Worm (Caenorhabditis elegans) whole organism, midembryonic: ENCODE data around the gene F42D1.4.

Source experiments
- T22C8.4 ChIP-seq: fragments of 200-800 bp; sonication (Bioruptor generic); IDR thresholded peaks from 2 replicates; pipeline ENCODE4 v1.3.6; 2022; ENCODE audit warnings: missing genetic modification characterization, missing compliant biosample characterization
- cog-1 ChIP-seq: sonication (generic microtip); optimal IDR thresholded peaks from 2 replicates; lab custom pipeline; 2016; ENCODE audit warnings: missing genetic modification characterization, missing compliant biosample characterization
- flt-1 ChIP-seq: fragments of 200-800 bp; sonication (Bioruptor generic); IDR thresholded peaks from 2 replicates; pipeline ENCODE4 v1.3.6; 2022; ENCODE audit warnings: missing genetic modification characterization, missing compliant biosample characterization
- klf-2 ChIP-seq: fragments of 200-800 bp; sonication (Bioruptor generic); conservative IDR thresholded peaks from 2 replicates; pipeline ENCODE4 v1.3.6; 2022; ENCODE audit warnings: missing genetic modification reagents, missing genetic modification characterization, missing compliant biosample characterization
- med-1 ChIP-seq: sonication (generic microtip); optimal IDR thresholded peaks from 2 replicates; lab custom pipeline; 2017; ENCODE audit warnings: missing genetic modification characterization, mild to moderate bottlenecking, missing compliant biosample characterization, antibody characterized with exemption, missing genetic modification reagents; ENCODE audit not compliant: insufficient read depth
- ref-1 ChIP-seq: fragments of 200-800 bp; sonication (Bioruptor generic); conservative IDR thresholded peaks from 2 replicates; pipeline ENCODE4 v1.3.6; 2022; ENCODE audit warnings: missing genetic modification reagents, missing genetic modification characterization, missing compliant biosample characterization
- tab-1 ChIP-seq: fragments of 200-800 bp; sonication (Bioruptor generic); IDR thresholded peaks from 2 replicates; pipeline ENCODE4 v1.3.6; 2022; ENCODE audit warnings: missing genetic modification characterization, missing compliant biosample characterization
- ztf-23 ChIP-seq: fragments of 200-800 bp; sonication (Bioruptor generic); IDR thresholded peaks from 2 replicates; pipeline ENCODE4 v1.3.6; 2022; ENCODE audit warnings: missing genetic modification reagents, missing genetic modification characterization, missing compliant biosample characterization
- ztf-29 ChIP-seq: fragments of 200-800 bp; sonication (Bioruptor generic); IDR thresholded peaks from 2 replicates; pipeline ENCODE4 v1.3.6; 2022; ENCODE audit warnings: missing genetic modification reagents, missing genetic modification characterization, missing compliant biosample characterization

Gene F42D1.4

DNA sequence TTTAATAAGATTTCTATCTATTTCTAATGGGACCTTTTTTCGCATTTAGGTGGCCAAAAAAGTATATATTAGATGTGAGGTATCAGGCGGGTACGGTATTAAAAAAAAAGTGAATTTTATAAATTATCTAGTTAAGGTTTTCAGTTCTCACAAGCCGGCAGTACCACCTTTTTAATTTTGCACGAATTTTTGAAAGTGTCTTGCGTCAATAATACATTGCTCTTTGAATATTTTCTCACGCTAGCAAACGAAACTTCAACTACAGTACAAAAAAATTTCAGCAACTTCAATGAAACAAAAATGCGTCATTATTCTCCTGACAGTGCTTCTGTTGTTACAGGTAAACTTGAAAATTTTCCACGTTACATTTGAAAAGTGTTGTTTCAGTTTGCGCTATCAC lies at the start of gene F42D1.4:
TSS of gene F42D1.4 (plus strand) at position 301 of the 400 bp plus-strand sequence.
- TF ChIP-seq klf-2 (GFP tag; lab: Robert Waterston, UW) (no peak), flt-1 (GFP tag; lab: Robert Waterston, UW) (no peak), ztf-23 (no peak), cog-1 (tag; lab: Kevin White, UChicago) (no peak), ztf-29 (GFP tag; lab: Robert Waterston, UW) (no peak), ref-1 (GFP tag; lab: Robert Waterston, UW) (no peak), med-1 (no peak)

DNA sequence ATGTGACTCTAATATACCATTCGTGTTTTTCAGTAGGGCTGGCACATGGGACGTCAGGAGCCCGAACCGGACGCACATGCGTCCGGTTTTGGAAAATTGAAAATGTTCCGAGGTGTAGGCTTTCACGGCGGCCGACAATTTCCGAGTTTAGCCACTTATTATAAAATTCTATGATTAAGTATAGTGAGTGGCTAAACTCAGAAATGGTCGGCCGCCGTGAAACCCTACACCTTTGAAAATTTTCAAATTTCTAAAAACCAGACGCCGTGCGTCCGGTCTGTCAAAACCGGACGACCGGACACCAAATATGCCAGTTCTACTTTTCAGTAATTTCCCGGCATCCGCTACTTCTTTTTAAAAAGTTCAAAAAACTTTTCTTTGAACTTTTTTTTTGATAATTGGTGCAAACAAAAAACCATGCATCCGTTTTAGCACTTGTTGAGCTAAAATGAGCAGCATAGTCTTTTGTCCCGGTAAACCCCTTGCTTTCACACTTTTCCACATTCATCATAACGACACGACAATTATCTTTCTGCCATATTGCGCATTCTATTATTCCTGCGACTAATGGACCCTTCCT lies 49.3 kb upstream of the F42D1.4 start:
- TF ChIP-seq tab-1, result no peak

DNA sequence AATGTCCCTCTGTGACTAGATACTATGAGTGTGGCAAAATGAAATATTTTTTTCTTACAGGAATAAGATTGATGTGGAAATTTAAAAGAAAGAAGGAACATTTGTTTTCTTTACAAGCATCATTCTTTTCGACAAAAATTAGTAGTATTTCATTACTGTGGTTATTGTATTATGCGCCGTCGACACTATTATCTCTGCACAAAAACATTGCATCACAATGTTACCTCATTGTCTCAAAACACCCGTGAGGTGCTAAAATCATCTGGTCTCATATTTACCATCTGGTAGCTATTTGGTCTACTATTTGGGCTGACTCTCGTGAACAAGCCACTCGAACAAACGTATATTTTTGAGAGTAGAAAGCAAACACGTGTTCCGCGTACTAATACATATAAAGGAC lies 47.5 kb upstream of the F42D1.4 start:
- TF ChIP-seq tab-1 (no peak), T22C8.4 (no peak), med-1 (no peak), ztf-29 (GFP tag; lab: Robert Waterston, UW) (no peak), klf-2 (GFP tag; lab: Robert Waterston, UW) (no peak), ztf-23 (no peak), cog-1 (tag; lab: Kevin White, UChicago) (no peak), flt-1 (GFP tag; lab: Robert Waterston, UW) (no peak), ref-1 (GFP tag; lab: Robert Waterston, UW) (no peak)

DNA sequence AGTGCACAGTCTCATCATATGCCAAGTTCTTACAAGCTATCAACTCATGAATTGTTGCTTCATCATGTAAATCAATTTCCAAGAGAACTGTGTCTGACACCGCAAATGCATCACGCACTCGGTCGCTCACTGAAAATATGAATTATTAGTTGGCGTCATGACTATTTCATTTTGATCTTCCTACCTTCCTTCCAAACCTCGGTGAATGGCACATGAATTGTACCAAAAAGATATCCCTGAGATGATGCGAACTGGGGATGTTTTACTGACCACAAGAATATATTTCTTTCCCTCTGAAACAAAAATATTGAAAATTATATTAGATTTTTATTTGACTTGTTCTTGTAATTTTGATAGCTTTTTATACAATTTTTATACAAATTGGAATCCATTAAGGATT lies 46.9 kb upstream of the F42D1.4 start:
- TF ChIP-seq tab-1 (no peak), klf-2 (GFP tag; lab: Robert Waterston, UW) (no peak), ztf-29 (GFP tag; lab: Robert Waterston, UW) (no peak), med-1 (no peak), cog-1 (tag; lab: Kevin White, UChicago) (no peak), ztf-23 (no peak)

DNA sequence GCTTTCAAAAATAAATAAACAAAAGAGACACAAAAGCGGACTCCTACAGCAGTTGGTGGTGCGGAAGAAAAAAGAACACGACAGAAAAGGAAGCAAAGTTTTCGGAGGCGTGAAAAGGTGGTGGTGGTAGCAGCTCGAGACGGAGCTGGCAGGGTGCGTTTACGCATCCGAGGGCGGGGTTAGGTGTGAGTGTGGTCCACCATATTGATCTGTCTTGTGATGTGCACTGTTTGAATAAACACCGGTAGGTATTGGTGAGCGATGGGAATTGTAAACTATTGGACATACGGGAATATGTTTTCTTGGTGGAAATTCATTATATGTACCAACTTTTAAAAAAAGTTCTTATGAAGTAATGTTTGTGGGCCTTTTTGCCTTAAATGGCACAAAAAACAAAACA lies 46.0 kb upstream of the F42D1.4 start, which contains the start of gene C05G5.5:
TSS of gene C05G5.5 (minus strand) at position 101 of the 400 bp plus-strand sequence.
- TF ChIP-seq flt-1 (GFP tag; lab: Robert Waterston, UW) (no peak), ztf-23 (no peak), T22C8.4 (no peak), ztf-29 (GFP tag; lab: Robert Waterston, UW) (no peak), med-1 (no peak), klf-2 (GFP tag; lab: Robert Waterston, UW) (no peak), tab-1 (no peak), cog-1 (tag; lab: Kevin White, UChicago) (no peak), ref-1 (GFP tag; lab: Robert Waterston, UW) (no peak)

DNA sequence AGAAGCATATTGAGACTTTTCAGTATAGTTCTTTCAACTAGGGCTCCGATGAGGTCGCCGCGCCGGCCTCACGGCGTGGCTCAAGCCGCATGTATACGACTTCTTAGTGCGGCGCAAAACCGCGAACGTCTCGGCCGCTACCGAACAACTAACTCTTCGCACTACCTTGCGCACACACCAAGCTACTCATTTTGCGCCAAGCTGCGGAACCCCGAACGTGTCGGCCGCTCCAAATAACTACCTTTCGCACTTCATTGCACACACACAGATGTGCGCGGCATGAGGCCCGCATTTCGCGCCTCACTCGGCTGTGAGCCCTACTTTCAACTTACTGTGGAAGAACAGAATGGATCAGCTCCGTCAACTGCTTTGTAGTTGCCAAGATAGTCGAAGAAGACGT lies 39.2 kb upstream of the F42D1.4 start:
- TF ChIP-seq ztf-23, result peak; percentile 40; the same call in 1 of the 2 replicates
- no peak for TF ChIP-seq ztf-29 (GFP tag; lab: Robert Waterston, UW)
- no peak for TF ChIP-seq ref-1 (GFP tag; lab: Robert Waterston, UW)

DNA sequence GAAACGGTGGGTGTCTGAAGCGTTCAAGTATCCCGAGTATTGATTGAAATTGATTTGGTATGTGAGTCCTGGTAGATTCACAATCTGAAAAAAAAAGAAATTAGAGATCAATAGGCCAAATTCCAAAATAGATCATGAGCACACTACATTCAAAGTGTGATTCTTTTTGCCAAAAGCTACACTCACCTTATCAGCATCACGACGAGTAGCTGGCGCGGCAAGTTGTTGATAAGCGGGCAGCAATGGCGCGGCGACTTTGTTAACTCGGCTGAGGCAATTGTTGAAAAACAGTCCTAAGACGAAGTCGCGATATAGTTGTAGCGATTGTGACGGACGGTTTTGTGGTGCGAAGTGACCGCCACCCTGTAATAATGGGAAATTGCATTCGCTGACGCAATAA lies 38.0 kb upstream of the F42D1.4 start:
- no peak for TF ChIP-seq klf-2 (GFP tag; lab: Robert Waterston, UW)
- TF ChIP-seq flt-1 (GFP tag; lab: Robert Waterston, UW), result no peak
- TF ChIP-seq ref-1 (GFP tag; lab: Robert Waterston, UW), result no peak
- TF ChIP-seq med-1, result no peak

DNA sequence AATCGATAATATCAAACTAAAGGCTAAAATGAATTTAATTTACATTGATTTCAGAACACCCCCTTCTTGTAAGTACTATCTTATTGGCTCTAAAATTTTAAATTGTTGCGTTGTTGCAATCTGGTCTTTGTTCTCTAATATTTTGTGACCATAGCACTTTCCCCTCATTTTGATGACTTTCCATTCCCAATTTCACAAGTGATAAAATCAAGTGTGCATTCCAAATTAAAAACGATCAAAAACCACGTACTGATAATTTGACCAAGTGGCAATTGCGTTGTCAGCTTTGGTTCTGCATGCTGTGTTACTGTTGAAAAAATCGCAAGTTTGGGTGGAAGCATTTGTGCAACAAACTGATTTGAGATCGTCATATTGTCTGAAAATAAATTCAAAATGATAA lies 36.7 kb upstream of the F42D1.4 start:
- TF ChIP-seq tab-1 (no peak), cog-1 (tag; lab: Kevin White, UChicago) (no peak), ztf-29 (GFP tag; lab: Robert Waterston, UW) (no peak), med-1 (no peak), T22C8.4 (no peak), flt-1 (GFP tag; lab: Robert Waterston, UW) (no peak), klf-2 (GFP tag; lab: Robert Waterston, UW) (no peak), ref-1 (GFP tag; lab: Robert Waterston, UW) (no peak), ztf-23 (no peak)

DNA sequence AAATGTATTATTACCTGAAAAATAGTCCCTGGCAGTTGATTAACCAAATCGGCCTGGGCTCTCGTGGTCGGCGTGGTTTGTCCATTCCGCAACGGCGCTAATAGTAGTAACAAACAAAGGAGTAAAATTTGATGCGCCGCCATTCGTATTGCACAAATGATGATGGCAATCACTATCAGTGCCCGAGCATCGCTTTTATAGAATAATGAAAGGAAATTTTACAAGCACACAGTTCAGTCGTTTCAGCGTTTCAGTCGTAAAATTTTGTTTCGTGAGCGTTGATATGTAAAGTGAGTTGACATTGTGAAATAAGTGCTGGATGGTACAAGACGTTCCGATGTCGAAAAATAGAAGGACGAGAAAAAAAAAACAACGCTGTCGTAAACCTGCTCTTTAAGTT lies 35.4 kb upstream of the F42D1.4 start, which contains the start of gene Y16B4A.2:
TSS of gene Y16B4A.2 (minus strand) at position 170 of the 400 bp plus-strand sequence.
- TF ChIP-seq cog-1 (tag; lab: Kevin White, UChicago), result no peak

DNA sequence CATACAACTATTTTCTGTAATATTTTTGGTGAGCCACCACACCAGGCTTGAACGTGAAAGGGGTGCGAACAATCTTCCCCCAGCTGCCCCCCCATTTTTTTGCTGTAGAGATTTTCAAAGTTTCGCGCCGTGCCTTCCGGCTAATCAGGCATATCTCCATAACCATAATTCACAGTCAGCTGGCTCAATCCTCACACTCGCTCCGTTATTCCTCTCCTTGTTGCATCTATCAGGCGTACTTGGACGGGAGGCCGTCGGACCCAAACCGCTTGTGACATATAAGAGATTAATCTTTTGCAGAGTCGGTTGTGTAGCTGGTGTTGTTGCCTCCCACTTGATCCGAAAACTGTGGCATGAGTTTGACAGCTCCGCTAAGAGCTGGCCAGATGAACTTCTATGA lies 33.8 kb upstream of the F42D1.4 start, which contains the start of gene unc-3:
TSS of gene unc-3 (plus strand) at position 301 of the 400 bp plus-strand sequence.
- TF ChIP-seq cog-1 (tag; lab: Kevin White, UChicago) (no peak), ztf-29 (GFP tag; lab: Robert Waterston, UW) (no peak), T22C8.4 (no peak), flt-1 (GFP tag; lab: Robert Waterston, UW) (no peak), ref-1 (GFP tag; lab: Robert Waterston, UW) (no peak)

DNA sequence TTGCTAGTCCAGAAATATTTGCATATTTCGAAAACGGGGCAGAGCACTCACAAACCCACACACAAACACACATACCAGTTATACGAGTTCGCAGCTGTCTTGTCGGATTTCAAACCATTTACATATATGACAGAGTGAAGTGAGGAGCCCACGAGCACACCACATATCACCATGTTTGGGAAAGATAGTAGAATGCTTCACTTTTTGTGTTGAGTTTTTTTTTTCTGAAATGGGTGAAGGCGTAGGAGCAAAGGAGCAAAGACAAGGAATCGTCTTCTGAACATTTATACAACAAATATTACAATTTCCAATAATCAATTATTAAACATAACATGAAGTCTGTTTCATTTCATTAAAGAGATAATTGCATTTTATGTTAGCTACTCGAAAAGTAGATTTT lies 31.8 kb upstream of the F42D1.4 start:
- TF ChIP-seq ztf-23, result no peak
- TF ChIP-seq flt-1 (GFP tag; lab: Robert Waterston, UW), result no peak
- TF ChIP-seq ref-1 (GFP tag; lab: Robert Waterston, UW), result no peak
- TF ChIP-seq med-1, result no peak
- TF ChIP-seq klf-2 (GFP tag; lab: Robert Waterston, UW), result no peak
- TF ChIP-seq ztf-29 (GFP tag; lab: Robert Waterston, UW), result no peak
- no peak for TF ChIP-seq T22C8.4
- no peak for TF ChIP-seq cog-1 (tag; lab: Kevin White, UChicago)
- TF ChIP-seq tab-1, result no peak
